Fruit fly (Drosophila melanogaster) whole organism, prepupa: ENCODE measurements around the gene Twdlalpha.

Experiments
- CG10631 ChIP-seq: fragments of 200-800 bp; sonication (Bioruptor generic); optimal IDR thresholded peaks from 2 replicates; lab custom pipeline; 2016; ENCODE audit warnings: missing biosample characterization, missing genetic modification characterization
- CG10669 ChIP-seq: fragments of 200-800 bp; sonication (Bioruptor generic); optimal IDR thresholded peaks from 3 replicates; lab custom pipeline; 2018; ENCODE audit warnings: missing biosample characterization, mild to moderate bottlenecking, missing genetic modification characterization, moderate library complexity
- CG11294 ChIP-seq: fragments of 200-800 bp; sonication (Bioruptor generic); IDR thresholded peaks from 2 replicates; pipeline ENCODE4 v1.3.6; 2022; ENCODE audit warnings: missing biosample characterization, missing genetic modification characterization
- CG11902 ChIP-seq: fragments of 200-800 bp; sonication (Bioruptor generic); optimal IDR thresholded peaks from 3 replicates; lab custom pipeline; 2016; ENCODE audit warnings: missing biosample characterization, missing genetic modification characterization
- CG15336 ChIP-seq: fragments of 200-800 bp; sonication (Bioruptor generic); IDR thresholded peaks from 2 replicates; pipeline ENCODE4 v1.3.6; 2022; ENCODE audit warnings: missing biosample characterization, missing genetic modification characterization
- CG16779 ChIP-seq: fragments of 200-800 bp; sonication (Bioruptor generic); optimal IDR thresholded peaks from 3 replicates; lab custom pipeline; 2017; ENCODE audit warnings: missing biosample characterization, mild to moderate bottlenecking, missing genetic modification characterization
- CG31627 ChIP-seq: fragments of 200-800 bp; sonication (Bioruptor generic); optimal IDR thresholded peaks from 3 replicates; lab custom pipeline; 2016; ENCODE audit warnings: missing biosample characterization, missing genetic modification characterization
- CG32006 ChIP-seq: fragments of 200-800 bp; sonication (Bioruptor generic); optimal IDR thresholded peaks from 3 replicates; lab custom pipeline; 2017; ENCODE audit warnings: missing biosample characterization, mild to moderate bottlenecking, missing genetic modification characterization
- CG3919 ChIP-seq: fragments of 200-800 bp; sonication (Bioruptor generic); optimal IDR thresholded peaks from 3 replicates; lab custom pipeline; 2016; ENCODE audit warnings: missing biosample characterization, missing genetic modification characterization
- CG6163 ChIP-seq: fragments of 200-800 bp; sonication (Bioruptor generic); IDR thresholded peaks from 3 replicates; pipeline ENCODE4 v1.3.6; 2022; ENCODE audit warnings: missing biosample characterization, missing genetic modification characterization
- CG6276 ChIP-seq: fragments of 200-800 bp; sonication (Bioruptor generic); optimal IDR thresholded peaks from 2 replicates; lab custom pipeline; 2017; ENCODE audit warnings: missing biosample characterization, mild to moderate bottlenecking, missing genetic modification characterization
- CG6792 ChIP-seq: fragments of 200-800 bp; sonication (Bioruptor generic); optimal IDR thresholded peaks from 3 replicates; lab custom pipeline; 2016; ENCODE audit warnings: missing biosample characterization, missing genetic modification characterization
- CG6808 ChIP-seq: fragments of 200-800 bp; sonication (Bioruptor generic); optimal IDR thresholded peaks from 3 replicates; lab custom pipeline; 2017; ENCODE audit warnings: missing biosample characterization, missing genetic modification characterization, mild to moderate bottlenecking, moderate library complexity, missing genetic modification reagents
- CG6854 ChIP-seq: fragments of 200-800 bp; sonication (Bioruptor generic); optimal IDR thresholded peaks from 2 replicates; lab custom pipeline; 2017; ENCODE audit warnings: missing biosample characterization, mild to moderate bottlenecking, missing genetic modification characterization
- CG8319 ChIP-seq: fragments of 200-800 bp; sonication (Bioruptor generic); optimal IDR thresholded peaks from 3 replicates; lab custom pipeline; 2016; ENCODE audit warnings: missing biosample characterization, missing genetic modification characterization
- CG8632 ChIP-seq: fragments of 200-800 bp; sonication (Bioruptor generic); optimal IDR thresholded peaks from 3 replicates; lab custom pipeline; 2016; ENCODE audit warnings: missing biosample characterization, missing genetic modification characterization
- CG9139 ChIP-seq: fragments of 200-800 bp; sonication (Bioruptor generic); optimal IDR thresholded peaks from 3 replicates; lab custom pipeline; 2017; ENCODE audit warnings: missing biosample characterization, mild to moderate bottlenecking, missing genetic modification characterization
- Eip78C ChIP-seq: fragments of 200-800 bp; sonication (Bioruptor generic); peaks from one replicate; lab custom pipeline; 2016; ENCODE audit warnings: missing biosample characterization, missing genetic modification characterization
- Ets96B ChIP-seq: fragments of 200-800 bp; optimal IDR thresholded peaks from 2 replicates; lab custom pipeline; 2019; ENCODE audit warnings: missing biosample characterization, mild to moderate bottlenecking, missing genetic modification characterization, moderate library complexity
- Hr38 ChIP-seq: sonication (Bioruptor generic); optimal IDR thresholded peaks from 2 replicates; lab custom pipeline; 2016; ENCODE audit warnings: missing biosample characterization, missing genetic modification characterization
- Lpt ChIP-seq: fragments of 200-800 bp; sonication (Bioruptor generic); optimal IDR thresholded peaks from 3 replicates; lab custom pipeline; 2016; ENCODE audit warnings: missing biosample characterization, missing genetic modification characterization
- Met ChIP-seq: fragments of 200-800 bp; sonication (Bioruptor generic); optimal IDR thresholded peaks from 3 replicates; lab custom pipeline; 2016; ENCODE audit warnings: missing biosample characterization, missing genetic modification characterization
- OdsH ChIP-seq: fragments of 200-800 bp; sonication (Bioruptor generic); optimal IDR thresholded peaks from 3 replicates; lab custom pipeline; 2016; ENCODE audit warnings: missing biosample characterization, missing genetic modification characterization
- Sox102F ChIP-seq: fragments of 200-800 bp; sonication (Bioruptor generic); optimal IDR thresholded peaks from 2 replicates; lab custom pipeline; 2016; ENCODE audit warnings: missing biosample characterization, mild to moderate bottlenecking, missing genetic modification characterization
- Sox15 ChIP-seq: fragments of 200-800 bp; sonication (Bioruptor generic); optimal IDR thresholded peaks from 3 replicates; lab custom pipeline; 2016; ENCODE audit warnings: missing biosample characterization, missing genetic modification characterization
- acj6 ChIP-seq: fragments of 200-800 bp; sonication (Bioruptor generic); optimal IDR thresholded peaks from 3 replicates; lab custom pipeline; 2016; ENCODE audit warnings: missing biosample characterization, missing genetic modification characterization
- cyc ChIP-seq: fragments of 200-800 bp; sonication (Bioruptor generic); optimal IDR thresholded peaks from 3 replicates; lab custom pipeline; 2016; ENCODE audit warnings: missing biosample characterization, missing genetic modification characterization
- dac ChIP-seq: fragments of 200-800 bp; sonication (Bioruptor generic); optimal IDR thresholded peaks from 2 replicates; lab custom pipeline; 2017; ENCODE audit warnings: missing biosample characterization, mild to moderate bottlenecking, missing genetic modification characterization
- dsx ChIP-seq: fragments of 200-800 bp; optimal IDR thresholded peaks from 3 replicates; lab custom pipeline; 2019; ENCODE audit warnings: missing biosample characterization, mild to moderate bottlenecking, missing genetic modification characterization, moderate library complexity; ENCODE audit not compliant: poor library complexity, severe bottlenecking
- eg ChIP-seq: fragments of 200-800 bp; sonication (Bioruptor generic); IDR thresholded peaks from 3 replicates; pipeline ENCODE4 v1.3.6; 2022; ENCODE audit warnings: missing biosample characterization, missing genetic modification characterization
- esn ChIP-seq: fragments of 200-800 bp; sonication (Bioruptor generic); optimal IDR thresholded peaks from 2 replicates; lab custom pipeline; 2016; ENCODE audit warnings: missing biosample characterization, mild to moderate bottlenecking, missing genetic modification characterization, moderate library complexity
- fd85E ChIP-seq: fragments of 200-800 bp; sonication (Bioruptor generic); optimal IDR thresholded peaks from 3 replicates; lab custom pipeline; 2016; ENCODE audit warnings: missing biosample characterization, missing genetic modification characterization
- fkh ChIP-seq: fragments of 200-800 bp; sonication (Bioruptor generic); optimal IDR thresholded peaks from 3 replicates; lab custom pipeline; 2017; ENCODE audit warnings: missing biosample characterization, mild to moderate bottlenecking, missing genetic modification characterization, moderate library complexity
- net ChIP-seq: fragments of 200-800 bp; sonication (Bioruptor generic); optimal IDR thresholded peaks from 3 replicates; lab custom pipeline; 2016; ENCODE audit warnings: missing biosample characterization, missing genetic modification characterization
- pdm3 ChIP-seq: fragments of 200-800 bp; sonication (Bioruptor generic); optimal IDR thresholded peaks from 3 replicates; lab custom pipeline; 2016; ENCODE audit warnings: missing biosample characterization, missing genetic modification characterization
- spab ChIP-seq: fragments of 200-800 bp; sonication (Bioruptor generic); optimal IDR thresholded peaks from 2 replicates; lab custom pipeline; 2017; ENCODE audit warnings: missing biosample characterization, mild to moderate bottlenecking, missing genetic modification characterization, missing genetic modification reagents
- ss ChIP-seq, 2 experiments: fragments of 200-800 bp; sonication (Bioruptor generic); optimal IDR thresholded peaks; 2 replicates in 1 of 2; 3 replicates in 1 of 2; lab custom pipeline; 2017 to 2018; ENCODE audit warnings: mild to moderate bottlenecking in 2 of 2, missing biosample characterization in 2 of 2, missing genetic modification characterization in 2 of 2, moderate library complexity in 1 of 2
- svp ChIP-seq: fragments of 200-800 bp; sonication (Bioruptor generic); peaks from one replicate; lab custom pipeline; 2016; ENCODE audit warnings: missing biosample characterization, missing genetic modification characterization
- topi ChIP-seq: fragments of 200-800 bp; sonication (Bioruptor generic); optimal IDR thresholded peaks from 3 replicates; lab custom pipeline; 2016; ENCODE audit warnings: missing biosample characterization, missing genetic modification characterization
- vri ChIP-seq: fragments of 200-800 bp; sonication (Bioruptor generic); optimal IDR thresholded peaks from 3 replicates; lab custom pipeline; 2016; ENCODE audit warnings: missing biosample characterization, mild to moderate bottlenecking, missing genetic modification characterization

Twdlalpha gene

DNA sequence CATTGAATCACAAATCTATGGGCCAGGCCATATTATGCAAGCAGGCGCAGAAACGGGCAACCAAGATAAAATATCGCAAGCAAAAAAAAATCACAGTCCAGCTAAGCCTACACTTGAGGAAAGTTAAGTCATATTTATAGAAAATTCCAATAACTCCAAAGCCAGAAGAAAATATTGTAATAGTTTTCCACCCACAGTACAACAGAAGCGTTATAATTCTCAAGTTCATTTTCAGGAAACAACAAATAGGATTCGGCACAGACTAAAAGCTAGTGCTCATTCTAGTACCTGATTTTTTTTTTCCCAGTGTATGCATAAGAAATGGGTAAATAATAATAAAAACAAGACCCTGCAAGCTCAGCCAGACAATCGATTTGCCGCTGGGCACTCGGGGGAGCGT lies 23.2 kb downstream of the Twdlalpha start (continued):
- TF ChIP-seq spab (GFP tag; lab: Kevin White, UChicago) (no peak), vri (GFP tag; lab: Kevin White, UChicago) (no peak), dsx (GFP tag; lab: Kevin White, UChicago) (peak; percentile 4), fkh (GFP tag; lab: Kevin White, UChicago) (no peak), CG11902 (no peak), CG31627 (no peak), CG16779 (tag; lab: Kevin White, UChicago) (no peak), pdm3 (peak; percentile 50), Hr38 (GFP tag; lab: Kevin White, UChicago) (no peak), OdsH (GFP tag; lab: Kevin White, UChicago) (peak; percentile 54), CG8632 (GFP tag; lab: Kevin White, UChicago) (peak; percentile 30), CG6163 (GFP tag; lab: Robert Waterston, UW) (no peak), CG6808 (GFP tag; lab: Kevin White, UChicago) (peak; percentile 17), topi (GFP tag; lab: Kevin White, UChicago) (peak; percentile 1), CG3919 (GFP tag; lab: Kevin White, UChicago) (peak; percentile 7), Ets96B (tag; lab: Kevin White, UChicago) (peak; percentile 15)

DNA sequence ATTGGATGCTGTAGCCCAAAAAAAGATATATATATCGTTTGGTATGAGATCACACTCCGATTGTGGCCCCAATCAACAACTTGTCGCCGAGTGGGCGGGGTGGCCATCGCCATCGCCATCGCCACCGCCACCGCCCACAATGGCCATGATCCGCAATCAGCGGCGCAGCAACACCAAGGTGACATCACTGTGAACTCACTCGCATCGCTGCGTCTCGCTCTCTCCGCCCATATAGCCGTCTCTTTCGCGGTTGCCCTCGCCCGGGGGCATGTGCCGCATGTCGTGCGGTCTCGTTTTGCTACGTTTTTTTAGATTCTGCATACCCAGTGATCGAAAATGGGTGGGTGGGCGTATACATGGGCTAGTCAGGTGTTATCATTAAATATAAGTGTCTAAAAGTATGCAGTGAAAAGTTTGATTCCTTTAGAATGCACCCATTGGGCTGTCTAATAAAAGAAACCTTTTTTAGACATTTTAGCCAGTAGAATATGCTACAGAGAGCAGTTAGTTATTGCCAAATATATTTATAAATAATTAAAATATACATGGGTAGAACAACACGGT lies 24.3 kb downstream of the Twdlalpha start:
- TF ChIP-seq CG15336 (GFP tag; lab: Robert Waterston, UW) (0 out of 2 replicates have a peak, but pooled peaks have one; percentile 26), svp (GFP tag; lab: Kevin White, UChicago) (peak; percentile 45), CG31627 (no peak), ss (GFP tag; optimal IDR thresholded peaks at IDR 0.05; lab: Kevin White, UChicago) (peak in 1 of 2 experiments; percentile 33), eg (0 out of 3 replicates have a peak, but pooled peaks have one; percentile 9), Eip78C (GFP tag; lab: Kevin White, UChicago) (peak; percentile 39), CG6163 (GFP tag; lab: Robert Waterston, UW) (0 out of 3 replicates have a peak, but pooled peaks have one; percentile 16), CG3919 (GFP tag; lab: Kevin White, UChicago) (no peak)

DNA sequence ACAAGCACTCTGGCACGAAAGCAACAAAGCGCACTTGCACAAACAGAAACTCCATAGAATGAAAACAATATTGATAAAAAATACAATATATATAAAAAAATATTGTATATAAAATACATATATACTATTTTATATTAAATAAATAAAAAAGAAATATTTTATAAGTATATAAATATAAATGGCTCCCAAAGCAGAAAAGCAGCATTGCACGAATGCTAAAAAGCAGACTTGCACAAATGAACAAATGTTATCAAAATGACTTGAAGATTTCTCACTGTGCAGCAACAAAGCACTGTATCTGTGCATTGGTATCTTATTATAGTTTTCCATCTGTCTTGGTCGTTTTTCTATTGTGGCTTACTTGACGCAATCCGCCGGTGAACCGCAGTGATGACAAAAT lies 26.1 kb downstream of the Twdlalpha start:
- TF ChIP-seq Eip78C (GFP tag; lab: Kevin White, UChicago) (peak; percentile 54), Sox102F (GFP tag; lab: Kevin White, UChicago) (no peak), CG32006 (peak; percentile 39)

DNA sequence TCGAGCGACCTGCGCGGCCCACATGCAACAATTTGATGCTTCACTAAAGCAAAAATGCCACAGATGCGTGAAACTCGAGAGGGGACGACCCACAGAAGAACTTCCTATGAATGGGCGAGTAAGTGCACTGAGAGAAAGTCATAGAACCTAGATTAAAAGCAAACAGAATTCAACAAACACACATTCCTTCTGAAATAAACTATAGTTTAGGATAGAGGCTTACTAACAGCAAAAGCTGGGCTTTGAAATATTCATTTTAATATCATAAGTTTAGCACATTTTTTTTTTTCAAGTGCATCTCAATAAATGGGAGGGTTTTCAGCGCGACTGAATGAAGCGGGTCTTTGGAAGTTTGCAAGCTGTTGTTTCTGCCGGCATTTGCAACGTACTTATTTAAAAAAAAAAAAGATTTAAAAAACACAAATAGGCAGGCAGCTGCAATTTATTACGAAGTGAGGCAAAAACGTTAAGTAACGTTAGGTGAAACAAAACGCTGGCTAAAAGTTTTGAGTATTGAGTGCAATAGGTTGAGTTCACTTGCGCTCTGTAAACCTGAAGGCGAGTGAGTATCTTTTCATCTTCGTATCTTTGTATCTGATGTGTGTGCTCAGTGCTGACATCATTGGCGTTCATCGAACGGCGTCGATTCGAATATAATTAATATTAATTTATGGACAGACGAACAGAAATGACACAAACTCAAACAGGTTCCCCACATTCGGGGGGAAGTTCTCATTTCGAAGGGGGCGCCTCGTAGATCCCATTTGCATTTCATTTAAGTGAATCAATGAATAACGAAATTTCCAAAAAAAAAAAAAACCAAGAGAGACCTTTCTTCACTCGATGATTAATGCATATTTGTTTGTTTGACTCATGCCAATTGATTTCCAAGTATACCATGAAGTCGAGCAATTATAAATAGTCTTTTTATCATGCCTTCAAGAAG lies 30.5 kb downstream of the Twdlalpha start:
- TF ChIP-seq eg = peak; percentile 86
- TF ChIP-seq Ets96B (tag; lab: Kevin White, UChicago) = peak; percentile 69
- peak; percentile 61 for TF ChIP-seq CG11294 (GFP tag; lab: Robert Waterston, UW)
- TF ChIP-seq CG10631 (GFP tag; lab: Kevin White, UChicago) = peak; percentile 65
- TF ChIP-seq pdm3 = peak; percentile 52
- TF ChIP-seq CG6854 (GFP tag; lab: Kevin White, UChicago) = no peak
- peak; percentile 35 for TF ChIP-seq CG6276
- TF ChIP-seq Met (GFP tag; lab: Kevin White, UChicago) = peak; percentile 39
- peak; percentile 2 for TF ChIP-seq CG8632 (GFP tag; lab: Kevin White, UChicago)
- TF ChIP-seq CG8319 (GFP tag; lab: Kevin White, UChicago) = peak; percentile 48
- no peak for TF ChIP-seq vri (GFP tag; lab: Kevin White, UChicago)
- peak; percentile 75 for TF ChIP-seq CG10669 (GFP tag; lab: Kevin White, UChicago)
- TF ChIP-seq acj6 (GFP tag; lab: Kevin White, UChicago) = peak; percentile 51
- TF ChIP-seq dac (GFP tag; lab: Kevin White, UChicago) = no peak
- TF ChIP-seq cyc (GFP tag; lab: Kevin White, UChicago) = peak; percentile 58
- TF ChIP-seq CG6808 (GFP tag; lab: Kevin White, UChicago) = peak; percentile 69
- peak; percentile 26 for TF ChIP-seq CG6792 (GFP tag; lab: Kevin White, UChicago)
- TF ChIP-seq CG31627 = peak; percentile 20
- no peak for TF ChIP-seq fd85E (GFP tag; lab: Kevin White, UChicago)
- peak; percentile 26 for TF ChIP-seq esn
- peak; percentile 35 for TF ChIP-seq net (GFP tag; lab: Kevin White, UChicago)
- no peak for TF ChIP-seq CG9139 (GFP tag; lab: Kevin White, UChicago)
- TF ChIP-seq Sox15 (GFP tag; lab: Kevin White, UChicago) = no peak
- TF ChIP-seq Sox102F (GFP tag; lab: Kevin White, UChicago) = peak; percentile 6
- peak; percentile 16 for TF ChIP-seq CG11902
- peak; percentile 22 for TF ChIP-seq Lpt (GFP tag; lab: Kevin White, UChicago)
- TF ChIP-seq ss (GFP tag; optimal IDR thresholded peaks at IDR 0.05; lab: Kevin White, UChicago) = peak; percentile 70 to 82
- TF ChIP-seq CG3919 (GFP tag; lab: Kevin White, UChicago) = peak; percentile 70
